Worm (Caenorhabditis elegans) whole organism, late embryonic: ENCODE results near the gene C25H3.17.

ENCODE experiments used
- F13H6.1 ChIP-seq: sonication (generic microtip); optimal IDR thresholded peaks from 2 replicates; lab custom pipeline; 2016; ENCODE audit warnings: missing genetic modification characterization, missing compliant biosample characterization
- dve-1 ChIP-seq: sonication (generic microtip); optimal IDR thresholded peaks from 2 replicates; lab custom pipeline; 2017; ENCODE audit warnings: antibody characterized with exemption, mild to moderate bottlenecking, missing genetic modification characterization, missing compliant biosample characterization
- lin-11 ChIP-seq: fragments of 200-800 bp; sonication (Bioruptor generic); optimal IDR thresholded peaks from 2 replicates; lab custom pipeline; 2018; ENCODE audit warnings: mild to moderate bottlenecking, missing genetic modification characterization, missing compliant biosample characterization
- nfya-1 ChIP-seq: sonication (generic microtip); optimal IDR thresholded peaks from 2 replicates; lab custom pipeline; 2017; ENCODE audit warnings: missing genetic modification characterization, mild to moderate bottlenecking, missing compliant biosample characterization, antibody characterized with exemption, moderate library complexity
- npax-4 ChIP-seq: sonication (generic microtip); optimal IDR thresholded peaks from 2 replicates; lab custom pipeline; 2016; ENCODE audit warnings: missing genetic modification characterization, missing compliant biosample characterization
- odd-2 ChIP-seq: sonication (generic microtip); optimal IDR thresholded peaks from 2 replicates; lab custom pipeline; 2017; ENCODE audit warnings: antibody characterized with exemption, mild to moderate bottlenecking, missing genetic modification characterization, missing compliant biosample characterization
- pqm-1 ChIP-seq: sonication (generic microtip); optimal IDR thresholded peaks from 2 replicates; lab custom pipeline; 2016; ENCODE audit warnings: missing genetic modification characterization, missing compliant biosample characterization
- ttx-3 ChIP-seq: sonication (generic microtip); optimal IDR thresholded peaks from 2 replicates; lab custom pipeline; 2016; ENCODE audit warnings: missing genetic modification reagents, missing genetic modification characterization, missing compliant biosample characterization
- unc-55 ChIP-seq: sonication (generic microtip); optimal IDR thresholded peaks from 2 replicates; lab custom pipeline; 2017; ENCODE audit warnings: missing biosample characterization, missing genetic modification reagents, missing genetic modification characterization

- TF ChIP-seq unc-55 (no peak), ttx-3 (tag; lab: Kevin White, UChicago) (no peak), pqm-1 (tag; lab: Kevin White, UChicago) (no peak), npax-4 (no peak), dve-1 (no peak), odd-2 (tag; lab: Kevin White, UChicago) (no peak), F13H6.1 (tag; lab: Kevin White, UChicago) (no peak), lin-11 (tag; lab: Kevin White, UChicago) (no peak), nfya-1 (tag; lab: Kevin White, UChicago) (no peak)
Observed at ce11 chrII:5668830-5669229, 650 bp downstream of the C25H3.17 start, which contains the start of gene C25H3.7.
